Fruit fly (Drosophila melanogaster) whole organism, wandering third instar larva: ENCODE results near the gene Calr.

Source experiments
- Abd-B ChIP-seq: fragments of >200 bp; optimal IDR thresholded peaks from 2 replicates; lab custom pipeline; 2017; ENCODE audit warnings: missing biosample characterization, missing genetic modification characterization
- CG9705 ChIP-seq: fragments of 200-800 bp; sonication (Bioruptor generic); optimal IDR thresholded peaks from 2 replicates; lab custom pipeline; 2018; ENCODE audit warnings: missing biosample characterization, mild to moderate bottlenecking, missing genetic modification characterization
- CrebA ChIP-seq: fragments of 200-800 bp; sonication (Bioruptor generic); optimal IDR thresholded peaks from 2 replicates; lab custom pipeline; 2016; ENCODE audit warnings: missing biosample characterization, mild to moderate bottlenecking, missing genetic modification characterization, borderline replicate concordance
- Dif ChIP-seq: fragments of 200-275, 200-300 bp; sonication (Bioruptor generic); optimal IDR thresholded peaks from 2 replicates; lab custom pipeline; 2018; ENCODE audit warnings: missing biosample characterization, missing genetic modification characterization; ENCODE audit not compliant: partially characterized antibody
- GATAd ChIP-seq: sonication (Bioruptor generic); optimal IDR thresholded peaks from 2 replicates; lab custom pipeline; 2016; ENCODE audit warnings: missing biosample characterization, missing genetic modification characterization
- HLH106 ChIP-seq: fragments of 200-800 bp; optimal IDR thresholded peaks from 3 replicates; lab custom pipeline; 2019; ENCODE audit warnings: missing biosample characterization, mild to moderate bottlenecking, missing genetic modification characterization, moderate library complexity
- Hnf4 ChIP-seq: fragments of 200-800 bp; sonication (Bioruptor generic); optimal IDR thresholded peaks from 2 replicates; lab custom pipeline; 2016; ENCODE audit warnings: missing biosample characterization, mild to moderate bottlenecking, missing genetic modification characterization
- Hr78 ChIP-seq: fragments of >200 bp; optimal IDR thresholded peaks from 2 replicates; lab custom pipeline; 2017; ENCODE audit warnings: missing biosample characterization, missing genetic modification characterization
- Hr83 ChIP-seq: fragments of 200-300 bp; sonication (Bioruptor generic); optimal IDR thresholded peaks from 2 replicates; lab custom pipeline; 2016; ENCODE audit warnings: missing biosample characterization, mild to moderate bottlenecking, missing genetic modification characterization, moderate library complexity; ENCODE audit not compliant: poor library complexity, severe bottlenecking
- Jra ChIP-seq: sonication (Bioruptor generic); optimal IDR thresholded peaks from 2 replicates; lab custom pipeline; 2016; ENCODE audit warnings: missing biosample characterization, missing genetic modification characterization
- Mio ChIP-seq: sonication (Bioruptor generic); optimal IDR thresholded peaks from 2 replicates; lab custom pipeline; 2016; ENCODE audit warnings: missing biosample characterization, missing genetic modification characterization
- OdsH ChIP-seq: fragments of 200-800 bp; sonication (Bioruptor generic); optimal IDR thresholded peaks from 2 replicates; lab custom pipeline; 2016; ENCODE audit warnings: missing biosample characterization, mild to moderate bottlenecking, missing genetic modification characterization
- Rel ChIP-seq, 2 experiments: fragments of 200-800 bp; sonication (Bioruptor generic) in 1 of 2; optimal IDR thresholded peaks; 2 replicates in 1 of 2; 3 replicates in 1 of 2; lab custom pipeline; 2016 to 2019; ENCODE audit warnings: mild to moderate bottlenecking in 2 of 2, missing biosample characterization in 2 of 2, missing genetic modification characterization in 2 of 2, moderate library complexity in 1 of 2
- Sp1 ChIP-seq: fragments of 200-800 bp; sonication (Bioruptor generic); optimal IDR thresholded peaks from 3 replicates; lab custom pipeline; 2019; ENCODE audit warnings: missing biosample characterization, mild to moderate bottlenecking, missing genetic modification characterization, moderate library complexity
- Vsx2 ChIP-seq: fragments of 200-300, 225-300 bp; sonication (Bioruptor generic); optimal IDR thresholded peaks from 2 replicates; lab custom pipeline; 2018; ENCODE audit warnings: missing biosample characterization, missing genetic modification characterization; ENCODE audit not compliant: partially characterized antibody
- brk ChIP-seq: fragments of 200-800 bp; sonication (Bioruptor generic); optimal IDR thresholded peaks from 2 replicates; lab custom pipeline; 2016; ENCODE audit warnings: missing biosample characterization, mild to moderate bottlenecking, missing genetic modification characterization
- dl ChIP-seq, 2 experiments: fragments of 175-275, 200-275 bp in 1 of 2; fragments of 200-275 bp in 1 of 2; sonication (Bioruptor generic); optimal IDR thresholded peaks; lab custom pipeline; 2018; ENCODE audit warnings: mild to moderate bottlenecking in 2 of 2, missing biosample characterization in 2 of 2, missing genetic modification characterization in 2 of 2, moderate library complexity in 2 of 2; ENCODE audit not compliant: partially characterized antibody in 2 of 2, insufficient read depth in 1 of 2
- dmrt93B ChIP-seq: fragments of 200-800 bp; sonication (Bioruptor generic); optimal IDR thresholded peaks from 2 replicates; lab custom pipeline; 2018; ENCODE audit warnings: missing biosample characterization, mild to moderate bottlenecking, missing genetic modification characterization
- foxo ChIP-seq, 2 experiments: fragments of 200-800 bp; sonication (Bioruptor generic); optimal IDR thresholded peaks; 2 replicates in 1 of 2; 3 replicates in 1 of 2; lab custom pipeline; 2016 to 2017; ENCODE audit warnings: missing biosample characterization in 2 of 2, missing genetic modification characterization in 2 of 2
- fru ChIP-seq: fragments of 200-800 bp; sonication (Bioruptor generic); optimal IDR thresholded peaks from 3 replicates; lab custom pipeline; 2016; ENCODE audit warnings: missing biosample characterization, mild to moderate bottlenecking, missing genetic modification characterization
- h ChIP-seq: fragments of 200-800 bp; sonication (Bioruptor generic); optimal IDR thresholded peaks from 3 replicates; lab custom pipeline; 2016; ENCODE audit warnings: missing biosample characterization, mild to moderate bottlenecking, missing genetic modification characterization
- jim ChIP-seq: fragments of 175-275, 200-325 bp; sonication (Bioruptor generic); optimal IDR thresholded peaks from 2 replicates; lab custom pipeline; 2016; ENCODE audit warnings: missing biosample characterization, mild to moderate bottlenecking, missing genetic modification characterization
- psq ChIP-seq: fragments of 200-800 bp; sonication (Bioruptor generic); optimal IDR thresholded peaks from 3 replicates; lab custom pipeline; 2017; ENCODE audit warnings: missing biosample characterization, mild to moderate bottlenecking, missing genetic modification characterization, moderate library complexity
- rgr ChIP-seq: fragments of 200-800 bp; sonication (Bioruptor generic); optimal IDR thresholded peaks from 3 replicates; lab custom pipeline; 2016; ENCODE audit warnings: missing biosample characterization, mild to moderate bottlenecking, missing genetic modification characterization
- sage ChIP-seq: fragments of 200-800 bp; sonication (Bioruptor generic); optimal IDR thresholded peaks from 2 replicates; lab custom pipeline; 2016; ENCODE audit warnings: missing biosample characterization, mild to moderate bottlenecking, missing genetic modification characterization
- sv ChIP-seq: fragments of 200-800 bp; sonication (Bioruptor generic); optimal IDR thresholded peaks from 3 replicates; lab custom pipeline; 2016; ENCODE audit warnings: missing biosample characterization, missing genetic modification characterization
- tai ChIP-seq: sonication (Bioruptor generic); optimal IDR thresholded peaks from 2 replicates; lab custom pipeline; 2016; ENCODE audit warnings: missing biosample characterization, missing genetic modification characterization
- usp ChIP-seq: fragments of >200 bp; optimal IDR thresholded peaks from 2 replicates; lab custom pipeline; 2017; ENCODE audit warnings: missing biosample characterization, missing genetic modification characterization

Gene Calr

dm6 chr3R:9595681-9596357 is 34.8 kb downstream of the Calr start:
- TF ChIP-seq HLH106 (tag; lab: Kevin White, UChicago) (no peak), sv (GFP tag; lab: Kevin White, UChicago) (no peak), Hnf4 (GFP tag; lab: Kevin White, UChicago) (no peak), tai (GFP tag; lab: Kevin White, UChicago) (no peak)

- TF ChIP-seq Hr78 (GFP tag; lab: Kevin White, UChicago): no peak
- TF ChIP-seq dmrt93B (GFP tag; lab: Kevin White, UChicago): no peak
- no peak for TF ChIP-seq Dif (GFP tag; lab: Kevin White, UChicago)
- no peak for TF ChIP-seq foxo (GFP tag; optimal IDR thresholded peaks at IDR 0.05; lab: Kevin White, UChicago)
- no peak for TF ChIP-seq jim
- TF ChIP-seq Mio (GFP tag; lab: Kevin White, UChicago): no peak
- no peak for TF ChIP-seq brk (GFP tag; lab: Kevin White, UChicago)
- no peak for TF ChIP-seq h
- no peak for TF ChIP-seq Hnf4 (GFP tag; lab: Kevin White, UChicago)
- no peak for TF ChIP-seq Hr83 (GFP tag; lab: Kevin White, UChicago)
- no peak for TF ChIP-seq usp
- no peak for TF ChIP-seq OdsH (GFP tag; lab: Kevin White, UChicago)
- no peak for TF ChIP-seq dl (GFP tag; optimal IDR thresholded peaks at IDR 0.05; lab: Kevin White, UChicago; ENCODE audit: insufficient read depth in 1 of 2, partially characterized antibody in 2 of 2)
Measured at dm6 chr3R:9594839-9595238, 35.8 kb downstream of the Calr start.

dm6 chr3R:9594251-9594581 is 36.4 kb downstream of the Calr start:
- TF ChIP-seq CG9705 (GFP tag; lab: Kevin White, UChicago) (no peak), Abd-B (no peak), Vsx2 (no peak), jim (no peak), Sp1 (GFP tag; lab: Kevin White, UChicago) (no peak), psq (GFP tag; lab: Kevin White, UChicago) (no peak), GATAd (no peak), CrebA (GFP tag; lab: Kevin White, UChicago) (no peak), Hr83 (GFP tag; lab: Kevin White, UChicago) (no peak), Jra (no peak), rgr (GFP tag; lab: Kevin White, UChicago) (no peak), foxo (GFP tag; optimal IDR thresholded peaks at IDR 0.05; lab: Kevin White, UChicago) (no peak), Hr78 (GFP tag; lab: Kevin White, UChicago) (no peak), Rel (GFP tag; optimal IDR thresholded peaks at IDR 0.05; lab: Kevin White, UChicago) (no peak), Rel (tag; optimal IDR thresholded peaks at IDR 0.05; lab: Kevin White, UChicago) (no peak), Hnf4 (GFP tag; lab: Kevin White, UChicago) (no peak)
- TF ChIP-seq, all 38 proteins: peak for 0

dm6 chr3R:9593408-9594250 is 37.0 kb downstream of the Calr start:
- TF ChIP-seq foxo (GFP tag; optimal IDR thresholded peaks at IDR 0.05; lab: Kevin White, UChicago): peak in 1 of 2 experiments; percentile 28
- peak; percentile 12 for TF ChIP-seq fru (GFP tag; lab: Kevin White, UChicago)
- TF ChIP-seq sage (GFP tag; lab: Kevin White, UChicago): no peak
- TF ChIP-seq Abd-B: no peak
- no peak for TF ChIP-seq OdsH (GFP tag; lab: Kevin White, UChicago)
- no peak for TF ChIP-seq brk (GFP tag; lab: Kevin White, UChicago)
